Worm (Caenorhabditis elegans): ENCODE results near the gene dhs-17.

Gene dhs-17

ce11 chrV:6031585-6031984, 3.0 kb downstream of the dhs-17 start:
- TF ChIP-seq unc-62 (GFP tag; optimal IDR thresholded peaks at IDR 0.05): no peak

DNA sequence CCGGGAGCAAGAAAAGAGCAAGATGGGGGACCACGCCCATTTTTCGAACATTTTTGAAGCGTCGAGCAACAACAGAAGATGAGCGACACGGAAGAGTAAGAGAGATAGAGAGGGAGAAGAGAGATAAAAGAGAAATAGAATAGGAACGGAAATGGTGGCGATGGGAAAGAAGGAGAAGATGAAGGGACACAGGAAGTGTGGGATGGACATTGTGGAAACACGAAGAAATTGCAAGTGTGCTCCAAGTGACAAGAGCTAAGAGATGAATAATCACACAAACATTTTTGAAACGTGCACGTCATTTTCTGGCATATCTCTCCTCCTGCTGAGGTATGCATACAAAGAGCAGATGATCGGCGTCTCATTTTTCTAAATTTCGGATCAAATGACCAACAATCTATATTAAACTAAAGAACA, 4.0 kb downstream of the dhs-17 start:
- no peak for TF ChIP-seq unc-62 (GFP tag; optimal IDR thresholded peaks at IDR 0.05)

- TF ChIP-seq unc-62 (GFP tag; optimal IDR thresholded peaks at IDR 0.05): no peak
Measured at ce11 chrV:6022076-6022475, 12.5 kb downstream of the dhs-17 start.

- TF ChIP-seq unc-62 (GFP tag; optimal IDR thresholded peaks at IDR 0.05): no peak
Measured at ce11 chrV:6018944-6019450, 15.6 kb downstream of the dhs-17 start, which contains the start of gene picc-1. Gene picc-1, plus strand, starts transcription at chrV:6018994.

- no peak for TF ChIP-seq unc-62 (GFP tag; optimal IDR thresholded peaks at IDR 0.05)
Measured at ce11 chrV:6017630-6018029, 17.0 kb downstream of the dhs-17 start, which contains the start of the genes rpt-2 and aps-1. Gene rpt-2, minus strand, starts transcription at chrV:6017669. Gene aps-1, plus strand, starts transcription at chrV:6017970.

DNA sequence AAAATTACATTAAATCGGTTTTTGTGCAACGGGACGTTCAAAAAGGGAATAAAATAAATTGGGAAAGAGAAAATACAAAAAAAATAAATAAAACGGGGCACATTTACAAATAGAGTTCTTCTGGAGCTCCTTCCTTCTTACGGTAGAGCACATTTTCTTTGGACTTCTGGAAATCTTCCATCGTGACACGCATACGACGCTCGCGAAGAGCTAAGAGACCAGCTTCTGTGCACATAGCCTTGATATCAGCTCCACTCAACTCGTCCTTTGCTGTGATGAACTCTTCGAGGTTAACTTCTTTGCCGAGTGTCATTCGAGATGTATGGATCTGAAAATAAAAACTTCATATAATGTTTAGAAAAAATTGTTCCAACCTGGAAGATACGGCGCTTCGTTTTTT, 18.5 kb downstream of the dhs-17 start:
- TF ChIP-seq unc-62 (GFP tag; optimal IDR thresholded peaks at IDR 0.05): no peak

DNA sequence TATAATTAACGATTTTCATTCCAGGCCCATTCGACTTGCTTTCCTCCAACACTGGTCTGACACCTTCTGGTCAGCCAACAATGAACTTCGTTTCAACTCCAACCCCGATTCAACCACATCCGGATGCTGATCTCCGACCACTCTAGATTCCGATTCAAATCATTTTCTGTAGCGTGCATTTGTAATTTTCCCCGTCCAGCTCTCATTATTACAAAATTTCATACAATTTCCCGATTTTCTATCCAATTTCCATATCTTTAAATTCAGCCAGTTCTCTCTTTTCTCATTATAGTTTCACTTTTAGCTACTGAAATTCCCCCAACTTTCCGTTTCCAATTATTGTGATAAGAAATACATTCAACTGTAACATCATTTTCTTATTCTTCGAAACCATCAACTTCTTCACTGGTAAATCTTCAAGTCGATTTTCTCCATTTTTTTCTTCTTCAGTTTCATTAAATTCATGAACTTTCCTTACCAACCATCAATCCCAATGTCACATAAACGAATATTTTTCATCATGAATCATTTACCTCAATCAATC, 19.0 kb downstream of the dhs-17 start:
- TF ChIP-seq unc-62 (GFP tag; optimal IDR thresholded peaks at IDR 0.05): no peak

ce11 chrV:6012401-6012800, 22.2 kb downstream of the dhs-17 start:
- no peak for TF ChIP-seq unc-62 (GFP tag; optimal IDR thresholded peaks at IDR 0.05)

- TF ChIP-seq unc-62 (GFP tag; optimal IDR thresholded peaks at IDR 0.05): no peak
Measured at ce11 chrV:6010642-6011041, 24.0 kb downstream of the dhs-17 start.

DNA sequence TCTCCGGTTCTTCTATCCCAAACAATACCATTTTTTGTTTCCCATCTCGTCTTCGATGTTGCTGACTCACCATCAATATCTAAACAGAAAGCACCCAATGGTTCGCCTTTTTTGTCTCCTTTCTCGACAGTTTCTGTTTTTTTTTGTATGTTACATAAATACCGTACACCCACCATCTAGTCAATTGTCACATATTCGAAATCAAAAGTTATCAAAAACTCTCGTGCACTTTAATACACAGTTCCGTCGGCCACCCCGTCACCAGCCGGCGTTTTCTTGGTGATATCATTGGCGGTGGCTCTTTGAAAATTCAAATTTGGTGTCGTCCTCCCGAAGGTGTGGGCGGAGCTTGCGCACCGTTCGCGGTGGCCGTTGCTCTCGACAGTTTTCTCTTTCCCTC, 26.7 kb downstream of the dhs-17 start:
- TF ChIP-seq unc-62 (GFP tag; optimal IDR thresholded peaks at IDR 0.05): no peak

DNA sequence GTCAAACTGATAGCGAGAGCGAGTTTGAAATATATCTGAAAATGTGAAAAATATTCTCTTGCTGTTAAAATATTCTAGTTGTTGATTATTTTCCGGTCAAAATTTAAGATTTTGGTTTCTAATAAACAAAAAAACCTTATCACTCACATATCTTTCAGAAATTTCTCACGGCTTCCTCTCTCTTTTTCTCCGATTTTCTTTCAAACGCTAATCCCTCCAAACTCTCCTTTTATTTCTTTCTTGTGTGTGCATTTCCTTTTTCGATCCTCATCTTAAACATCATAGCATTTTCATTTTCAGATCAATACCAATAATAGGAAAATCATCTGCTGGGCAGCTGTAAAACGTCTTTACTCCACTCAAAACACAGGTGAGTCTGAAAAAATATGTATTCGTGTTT, 31.3 kb downstream of the dhs-17 start, which contains the start of gene fos-1:
Gene fos-1, plus strand, starts transcription at position 301 of the 400 bp plus-strand sequence.
- no peak for TF ChIP-seq unc-62 (GFP tag; optimal IDR thresholded peaks at IDR 0.05)

DNA sequence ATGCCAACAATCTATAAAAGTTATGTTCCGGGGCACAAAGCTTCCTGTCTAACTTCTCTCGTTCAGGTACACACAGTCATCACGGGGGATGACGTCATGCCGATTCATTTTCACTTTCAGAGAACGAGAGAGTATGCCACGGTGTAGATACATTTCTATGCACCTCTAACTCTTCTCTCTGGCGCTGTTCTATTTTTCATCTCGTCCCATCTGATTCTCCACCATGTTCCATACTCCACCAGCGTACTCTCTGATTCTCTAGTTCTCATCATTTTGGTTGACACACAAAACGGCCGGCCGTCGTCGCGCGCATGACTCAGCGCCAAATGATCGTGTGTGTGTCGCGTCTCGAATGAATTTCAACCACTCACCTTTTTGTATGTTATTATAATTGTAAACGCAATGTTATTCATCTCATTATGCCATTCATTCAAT, 34.2 kb downstream of the dhs-17 start:
- TF ChIP-seq unc-62 (GFP tag; optimal IDR thresholded peaks at IDR 0.05): no peak

DNA sequence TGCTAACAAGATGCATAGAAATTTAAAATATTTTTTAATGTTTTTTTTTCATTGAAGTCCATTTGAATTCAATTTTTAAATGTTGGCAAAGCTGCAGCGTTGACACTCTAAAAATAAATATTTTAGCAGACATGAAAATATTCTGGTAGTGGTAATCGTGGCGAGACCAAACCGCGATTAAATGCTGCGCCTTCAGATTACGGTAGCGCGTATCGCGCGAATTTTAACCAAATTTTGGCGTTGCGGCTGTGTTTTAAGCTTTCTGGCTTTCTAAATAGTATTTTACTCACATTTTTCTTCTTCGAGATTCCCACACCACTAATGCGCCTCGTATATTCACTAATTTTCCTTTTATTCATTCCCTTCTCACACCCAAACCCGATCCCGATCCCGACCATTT, 38.5 kb downstream of the dhs-17 start, which contains the start of gene cpg-4:
Gene cpg-4, plus strand, starts transcription at position 303 of the 400 bp plus-strand sequence.
- no peak for TF ChIP-seq unc-62 (GFP tag; optimal IDR thresholded peaks at IDR 0.05)

DNA sequence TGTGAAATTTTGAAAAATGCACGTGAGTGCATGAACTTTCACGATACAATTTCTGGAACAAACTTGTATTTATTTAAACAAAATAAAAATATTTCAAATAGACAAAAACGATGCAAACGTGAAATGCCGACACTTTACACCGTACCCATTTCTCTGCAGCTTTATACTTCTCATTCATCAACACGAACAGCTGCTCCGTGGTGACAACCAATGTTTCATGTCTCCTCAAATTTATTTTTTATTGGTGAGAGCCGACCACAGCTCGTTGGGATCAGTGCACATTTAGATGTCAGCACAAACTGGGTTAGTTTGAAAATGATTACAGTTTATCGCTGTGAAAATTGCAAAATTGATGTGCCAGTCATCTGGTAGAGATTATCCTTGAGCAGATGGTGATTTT, 39.0 kb downstream of the dhs-17 start:
- TF ChIP-seq unc-62 (GFP tag; optimal IDR thresholded peaks at IDR 0.05): no peak

ce11 chrV:5991490-5992069, 43.0 kb downstream of the dhs-17 start:
- TF ChIP-seq unc-62 (GFP tag; optimal IDR thresholded peaks at IDR 0.05): no peak

DNA sequence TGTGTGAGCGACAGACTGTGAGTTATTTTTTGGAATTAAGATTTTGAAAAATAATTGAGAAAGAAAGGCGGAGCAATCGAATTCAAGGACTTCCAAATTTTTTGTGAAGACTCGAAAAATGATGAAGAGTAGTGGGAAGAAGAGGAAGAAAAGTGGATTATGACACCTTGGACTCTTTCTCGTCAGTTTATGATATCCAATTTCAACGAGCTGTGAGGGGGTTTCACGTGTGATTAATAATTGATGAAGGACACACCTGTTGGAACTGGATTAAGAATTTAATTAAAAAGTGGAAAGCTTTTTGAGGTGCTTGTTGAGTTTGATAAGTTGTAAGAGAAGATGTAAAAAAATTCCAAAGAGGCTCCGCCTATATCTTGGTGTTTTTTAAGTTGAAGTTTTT, 44.2 kb downstream of the dhs-17 start, which contains the start of gene fut-8:
Gene fut-8, minus strand, starts transcription at position 101 of the 400 bp plus-strand sequence.
- TF ChIP-seq unc-62 (GFP tag; optimal IDR thresholded peaks at IDR 0.05): no peak

- TF ChIP-seq unc-62 (GFP tag; optimal IDR thresholded peaks at IDR 0.05): no peak
Measured at ce11 chrV:5986755-5987154, 47.9 kb downstream of the dhs-17 start, which contains the start of gene C10F3.7. Gene C10F3.7, minus strand, starts transcription at chrV:5986855.

Data from whole organism, dauer.